Worm (Caenorhabditis elegans) whole organism, mixed stage, embryonic: ENCODE results near the gene T09F3.4.

ENCODE experiments used
- M03D4.4 ChIP-seq: sonication (generic microtip); optimal IDR thresholded peaks from 2 replicates; lab custom pipeline; 2017; ENCODE audit warnings: mild to moderate bottlenecking, missing genetic modification characterization, missing compliant biosample characterization
- bed-3 ChIP-seq: fragments of 200-800 bp; sonication (Bioruptor generic); optimal IDR thresholded peaks from 3 replicates; lab custom pipeline; 2018; ENCODE audit warnings: mild to moderate bottlenecking, missing genetic modification characterization, moderate library complexity, missing compliant biosample characterization
- blmp-1 ChIP-seq: fragments of 150-350 bp; optimal IDR thresholded peaks from 2 replicates; lab custom pipeline; 2014; ENCODE audit warnings: missing biosample characterization, missing genetic modification characterization
- ceh-39 ChIP-seq: fragments of 150-350 bp; optimal IDR thresholded peaks from 2 replicates; lab custom pipeline; 2014; ENCODE audit warnings: missing biosample characterization, missing genetic modification characterization
- ceh-43 ChIP-seq: fragments of 200-800 bp; sonication (Bioruptor generic); optimal IDR thresholded peaks from 2 replicates; lab custom pipeline; 2018; ENCODE audit warnings: mild to moderate bottlenecking, missing genetic modification characterization, moderate library complexity, missing compliant biosample characterization
- ceh-83 ChIP-seq: fragments of 200-800 bp; sonication (Bioruptor generic); optimal IDR thresholded peaks from 2 replicates; lab custom pipeline; 2018; ENCODE audit warnings: mild to moderate bottlenecking, missing genetic modification characterization, missing compliant biosample characterization
- ces-1 ChIP-seq: fragments of 150-350 bp; optimal IDR thresholded peaks from 2 replicates; lab custom pipeline; 2014; ENCODE audit warnings: missing biosample characterization, missing genetic modification reagents, missing genetic modification characterization
- cnd-1 ChIP-seq: fragments of 200-800 bp; sonication (Bioruptor generic); optimal IDR thresholded peaks from 2 replicates; lab custom pipeline; 2018; ENCODE audit warnings: mild to moderate bottlenecking, missing genetic modification characterization, missing compliant biosample characterization
- drap-1 ChIP-seq: fragments of 200-800 bp; sonication (Bioruptor generic); optimal IDR thresholded peaks from 3 replicates; lab custom pipeline; 2018; ENCODE audit warnings: mild to moderate bottlenecking, missing genetic modification characterization, missing compliant biosample characterization
- elt-1 ChIP-seq: sonication (generic microtip); optimal IDR thresholded peaks from 2 replicates; lab custom pipeline; 2017; ENCODE audit warnings: missing genetic modification characterization, mild to moderate bottlenecking, missing compliant biosample characterization, antibody characterized with exemption, moderate library complexity, borderline replicate concordance; ENCODE audit not compliant: insufficient read depth
- elt-3 ChIP-seq: fragments of 150-350 bp; optimal IDR thresholded peaks from 2 replicates; lab custom pipeline; 2014; ENCODE audit warnings: missing biosample characterization, missing genetic modification characterization
- flh-1 ChIP-seq: fragments of 200-800 bp; sonication (Bioruptor generic); optimal IDR thresholded peaks from 2 replicates; lab custom pipeline; 2018; ENCODE audit warnings: mild to moderate bottlenecking, missing genetic modification characterization, moderate library complexity, missing compliant biosample characterization
- ham-2 ChIP-seq: fragments of 200-800 bp; sonication (Bioruptor generic); optimal IDR thresholded peaks from 2 replicates; lab custom pipeline; 2018; ENCODE audit warnings: mild to moderate bottlenecking, missing genetic modification characterization, missing compliant biosample characterization
- hlh-1 ChIP-seq: fragments of 150-350 bp; optimal IDR thresholded peaks from 2 replicates; lab custom pipeline; 2014; ENCODE audit warnings: missing biosample characterization, missing genetic modification reagents, missing genetic modification characterization
- lin-13 ChIP-seq: fragments of 150-350 bp; optimal IDR thresholded peaks from 2 replicates; lab custom pipeline; 2014; ENCODE audit warnings: missing biosample characterization, missing genetic modification characterization
- lin-32 ChIP-seq: fragments of 200-800 bp; sonication (Bioruptor generic); optimal IDR thresholded peaks from 2 replicates; lab custom pipeline; 2018; ENCODE audit warnings: mild to moderate bottlenecking, missing genetic modification characterization, missing compliant biosample characterization
- lsy-2 ChIP-seq: fragments of 150-350 bp; optimal IDR thresholded peaks from 2 replicates; lab custom pipeline; 2014; ENCODE audit warnings: missing biosample characterization, missing genetic modification characterization
- mab-5 ChIP-seq: fragments of 150-350 bp; optimal IDR thresholded peaks from 2 replicates; lab custom pipeline; 2014; ENCODE audit warnings: missing biosample characterization, missing genetic modification characterization
- mep-1 ChIP-seq: fragments of 150-350 bp; optimal IDR thresholded peaks from 2 replicates; lab custom pipeline; 2017; ENCODE audit warnings: missing biosample characterization, missing genetic modification reagents, missing genetic modification characterization, inconsistent platforms
- mls-2 ChIP-seq: sonication (generic microtip); optimal IDR thresholded peaks from 2 replicates; lab custom pipeline; 2016; ENCODE audit warnings: mild to moderate bottlenecking, missing genetic modification characterization, moderate library complexity, missing compliant biosample characterization
- nhr-12 ChIP-seq: fragments of 150-350 bp; optimal IDR thresholded peaks from 2 replicates; lab custom pipeline; 2014; ENCODE audit warnings: missing biosample characterization, missing genetic modification characterization
- nhr-2 ChIP-seq: fragments of 150-350 bp; optimal IDR thresholded peaks from 2 replicates; lab custom pipeline; 2014; ENCODE audit warnings: missing biosample characterization, missing genetic modification characterization
- nhr-237 ChIP-seq: fragments of 150-350 bp; optimal IDR thresholded peaks from 2 replicates; lab custom pipeline; 2014; ENCODE audit warnings: missing biosample characterization, missing genetic modification characterization
- nhr-28 ChIP-seq: fragments of 150-350 bp; optimal IDR thresholded peaks from 2 replicates; lab custom pipeline; 2014; ENCODE audit warnings: missing biosample characterization, missing genetic modification characterization
- nhr-76 ChIP-seq: sonication (generic microtip); optimal IDR thresholded peaks from 2 replicates; lab custom pipeline; 2017; ENCODE audit warnings: missing biosample characterization, missing genetic modification characterization
- pha-4 ChIP-seq: fragments of 150-350 bp; optimal IDR thresholded peaks from 2 replicates; lab custom pipeline; 2018; ENCODE audit warnings: missing biosample characterization, missing genetic modification reagents, missing genetic modification characterization
- sem-2 ChIP-seq: fragments of 200-800 bp; sonication (Bioruptor generic); optimal IDR thresholded peaks from 2 replicates; lab custom pipeline; 2018; ENCODE audit warnings: mild to moderate bottlenecking, missing genetic modification characterization, missing compliant biosample characterization
- snpc-4 ChIP-seq: fragments of 150-350 bp; optimal IDR thresholded peaks from 2 replicates; lab custom pipeline; 2014; ENCODE audit warnings: missing biosample characterization, missing genetic modification characterization
- sptf-1 ChIP-seq: sonication (generic microtip); optimal IDR thresholded peaks from 2 replicates; lab custom pipeline; 2017; ENCODE audit warnings: mild to moderate bottlenecking, missing genetic modification characterization, moderate library complexity, missing compliant biosample characterization
- tbx-8 ChIP-seq: fragments of 200-800 bp; sonication (Bioruptor generic); optimal IDR thresholded peaks from 2 replicates; lab custom pipeline; 2018; ENCODE audit warnings: mild to moderate bottlenecking, missing genetic modification characterization, moderate library complexity, missing compliant biosample characterization
- unc-120 ChIP-seq: sonication (generic microtip); optimal IDR thresholded peaks from 2 replicates; lab custom pipeline; 2017; ENCODE audit warnings: missing genetic modification characterization, missing compliant biosample characterization; ENCODE audit not compliant: poor library complexity, severe bottlenecking
- unc-39 ChIP-seq: fragments of 150-350 bp; optimal IDR thresholded peaks from 2 replicates; lab custom pipeline; 2014; ENCODE audit warnings: missing biosample characterization, missing genetic modification characterization
- unc-62 ChIP-seq: fragments of 150-350 bp; optimal IDR thresholded peaks from 2 replicates; lab custom pipeline; 2014; ENCODE audit warnings: missing biosample characterization, missing genetic modification reagents, missing genetic modification characterization
- zip-8 ChIP-seq: fragments of 150-350 bp; optimal IDR thresholded peaks from 2 replicates; lab custom pipeline; 2014; ENCODE audit warnings: missing biosample characterization, missing genetic modification characterization
- ztf-11 ChIP-seq: fragments of 150-350 bp; optimal IDR thresholded peaks from 2 replicates; lab custom pipeline; 2014; ENCODE audit warnings: missing biosample characterization, missing genetic modification characterization

Gene T09F3.4

DNA sequence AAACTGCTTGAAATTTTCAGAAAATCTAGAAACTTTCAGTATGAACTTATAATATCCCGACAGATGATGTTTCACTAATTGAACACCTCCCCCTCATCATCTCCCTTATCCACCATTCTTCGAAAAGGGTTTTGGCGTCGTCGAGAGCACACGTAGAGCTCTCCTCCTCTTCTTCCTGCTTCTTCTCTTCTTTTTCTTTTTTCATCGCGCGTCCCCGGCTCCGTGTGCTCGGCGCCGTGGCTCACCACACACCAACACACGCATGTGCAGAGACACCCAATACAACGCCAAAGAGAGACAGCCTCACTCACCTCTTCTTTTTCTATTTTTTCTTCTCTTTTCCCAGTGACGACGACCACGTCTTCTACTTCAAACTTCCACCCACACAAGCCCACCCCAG, 16.0 kb upstream of the T09F3.4 start:
- TF ChIP-seq zip-8 (tag; lab: Kevin White, UChicago), result no peak
- TF ChIP-seq tbx-8 (GFP tag; lab: Kevin White, UChicago), result no peak
- no peak for TF ChIP-seq mep-1 (tag; lab: Kevin White, UChicago)
- no peak for TF ChIP-seq ces-1 (GFP tag; lab: Kevin White, UChicago)
- no peak for TF ChIP-seq nhr-12

DNA sequence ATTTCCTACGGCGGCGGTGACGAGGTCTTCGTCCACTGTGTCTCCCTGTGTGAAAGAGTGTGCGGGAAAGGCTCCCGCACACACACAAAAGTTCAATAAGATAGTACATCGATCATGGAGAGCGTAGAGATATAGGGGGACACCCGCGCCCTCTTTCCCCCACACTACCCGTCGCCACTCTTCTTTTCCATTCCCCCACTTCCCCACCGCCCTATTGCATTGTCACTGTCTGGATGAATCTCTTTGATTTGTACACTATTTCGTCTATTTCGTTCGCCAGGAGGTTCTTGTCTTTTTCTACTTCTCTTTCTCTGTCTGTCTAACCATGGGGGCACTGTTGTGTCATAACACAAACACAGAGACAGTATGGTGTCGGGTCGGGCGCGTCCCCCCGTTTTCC, 13.3 kb upstream of the T09F3.4 start:
- peak; percentile 54 for TF ChIP-seq unc-120 (tag; lab: Kevin White, UChicago)
- no peak for TF ChIP-seq ceh-83
- peak; percentile 34 for TF ChIP-seq mls-2 (tag; lab: Kevin White, UChicago)
- peak; percentile 48 for TF ChIP-seq nhr-237 (tag; lab: Kevin White, UChicago)
- TF ChIP-seq mep-1 (tag; lab: Kevin White, UChicago), result peak; percentile 17

DNA sequence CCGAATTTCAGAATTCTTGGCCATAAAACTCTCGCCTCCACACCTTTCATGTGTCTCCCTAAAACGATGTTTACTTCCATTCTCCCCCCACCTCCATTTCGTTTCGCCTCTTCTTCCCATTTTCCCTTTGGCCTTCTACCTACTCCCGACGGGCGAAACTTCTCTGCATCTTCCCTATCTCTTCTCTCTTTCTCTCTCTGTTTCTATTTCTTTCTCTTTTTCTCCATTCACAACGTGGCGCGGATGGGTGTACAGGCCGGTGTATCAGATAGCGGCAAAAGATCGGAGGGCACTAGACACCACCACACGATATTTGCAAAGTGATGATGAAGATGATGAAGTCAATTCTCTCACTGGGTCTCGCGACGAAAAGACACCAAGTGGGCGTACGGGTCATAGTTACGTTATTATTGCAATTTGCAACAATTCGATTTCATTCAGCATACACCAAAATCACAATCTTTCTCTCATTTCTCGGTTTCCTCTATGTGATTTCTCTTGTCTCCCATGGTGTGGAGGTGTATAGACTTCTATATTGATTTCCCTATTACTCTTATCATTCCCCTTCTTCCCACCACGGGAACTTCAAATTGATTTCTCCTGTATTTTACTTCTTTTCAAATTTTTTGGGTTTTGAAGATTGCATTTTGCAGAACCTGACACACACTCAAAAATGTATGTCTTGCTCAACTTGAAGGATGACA, 10.7 kb upstream of the T09F3.4 start, which contains the start of gene ztf-27:
TSS of gene ztf-27 (plus strand) at position 654 of the 704 bp plus-strand sequence.
- TF ChIP-seq mab-5 (tag; lab: Kevin White, UChicago) (no peak), snpc-4 (tag; lab: Kevin White, UChicago) (no peak), zip-8 (tag; lab: Kevin White, UChicago) (no peak), nhr-237 (tag; lab: Kevin White, UChicago) (peak; percentile 41), hlh-1 (no peak), bed-3 (GFP tag; lab: Kevin White, UChicago) (no peak), ces-1 (GFP tag; lab: Kevin White, UChicago) (no peak), nhr-12 (no peak), unc-120 (tag; lab: Kevin White, UChicago) (peak; percentile 75), ztf-11 (tag; lab: Kevin White, UChicago) (no peak), nhr-28 (tag; lab: Kevin White, UChicago) (no peak), elt-3 (no peak), sptf-1 (tag; lab: Kevin White, UChicago) (peak; percentile 37)

DNA sequence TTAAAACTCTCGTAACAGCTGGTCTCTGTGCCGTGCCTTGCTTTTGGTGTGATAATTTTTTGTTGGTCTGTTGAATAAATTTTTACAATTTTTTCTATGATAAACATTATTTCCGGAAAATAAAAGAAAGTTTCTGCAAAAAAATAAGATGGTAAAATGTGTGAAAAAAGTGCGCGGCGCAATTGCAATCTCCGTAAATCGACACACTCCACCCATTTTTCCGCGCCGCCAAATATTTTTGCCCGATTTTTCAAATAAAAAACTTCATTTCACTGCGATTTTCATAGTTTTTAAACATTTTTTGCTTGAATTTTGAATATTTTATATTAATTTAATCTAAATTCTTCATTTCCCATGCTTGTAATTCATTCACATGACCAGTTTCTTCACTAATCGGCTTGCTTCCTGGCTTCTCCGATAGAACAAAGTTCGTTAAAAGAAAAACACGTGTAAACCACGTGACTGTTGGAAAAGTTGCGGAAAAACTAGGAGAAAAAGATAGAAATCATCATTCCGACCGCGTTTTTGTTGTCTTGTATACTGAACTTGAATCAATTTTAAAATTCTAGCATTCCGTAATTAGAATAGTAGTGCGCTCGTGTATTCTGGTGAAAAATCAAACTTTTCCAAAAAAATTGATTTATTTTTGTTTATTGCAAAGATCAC, 7.3 kb upstream of the T09F3.4 start:
- TF ChIP-seq hlh-1, result peak; percentile 39
- TF ChIP-seq flh-1 (GFP tag; lab: Kevin White, UChicago), result peak; percentile 5
- no peak for TF ChIP-seq zip-8 (tag; lab: Kevin White, UChicago)
- TF ChIP-seq mab-5 (tag; lab: Kevin White, UChicago), result no peak
- TF ChIP-seq elt-1 (tag; lab: Kevin White, UChicago), result peak; percentile 54
- peak; percentile 78 for TF ChIP-seq tbx-8 (GFP tag; lab: Kevin White, UChicago)
- peak; percentile 66 for TF ChIP-seq mls-2 (tag; lab: Kevin White, UChicago)
- peak; percentile 91 for TF ChIP-seq sptf-1 (tag; lab: Kevin White, UChicago)
- peak; percentile 4 for TF ChIP-seq ceh-39
- TF ChIP-seq ceh-43 (GFP tag; lab: Kevin White, UChicago), result peak; percentile 77
- no peak for TF ChIP-seq ztf-11 (tag; lab: Kevin White, UChicago)
- no peak for TF ChIP-seq lin-13 (tag; lab: Kevin White, UChicago)
- no peak for TF ChIP-seq unc-39 (tag; lab: Kevin White, UChicago)
- TF ChIP-seq nhr-76, result no peak
- peak; percentile 52 for TF ChIP-seq lsy-2 (tag; lab: Kevin White, UChicago)
- no peak for TF ChIP-seq unc-62 (GFP tag; lab: Kevin White, UChicago)
- TF ChIP-seq blmp-1 (tag; lab: Kevin White, UChicago), result no peak
- no peak for TF ChIP-seq sem-2 (GFP tag; lab: Kevin White, UChicago)
- no peak for TF ChIP-seq snpc-4 (tag; lab: Kevin White, UChicago)
- TF ChIP-seq pha-4, result no peak
- no peak for TF ChIP-seq nhr-28 (tag; lab: Kevin White, UChicago)
- TF ChIP-seq ces-1 (GFP tag; lab: Kevin White, UChicago), result peak; percentile 48
- TF ChIP-seq mep-1 (tag; lab: Kevin White, UChicago), result peak; percentile 78
- peak; percentile 54 for TF ChIP-seq drap-1
- TF ChIP-seq lin-32 (GFP tag; lab: Kevin White, UChicago), result peak; percentile 30
- TF ChIP-seq ceh-83, result peak; percentile 74
- TF ChIP-seq nhr-2 (tag; lab: Kevin White, UChicago), result no peak
- peak; percentile 82 for TF ChIP-seq M03D4.4 (tag; lab: Kevin White, UChicago)
- TF ChIP-seq elt-3, result no peak
- peak; percentile 38 for TF ChIP-seq cnd-1
- peak; percentile 37 for TF ChIP-seq bed-3 (GFP tag; lab: Kevin White, UChicago)
- TF ChIP-seq unc-120 (tag; lab: Kevin White, UChicago), result peak; percentile 70
- no peak for TF ChIP-seq ham-2 (GFP tag; lab: Kevin White, UChicago)
- no peak for TF ChIP-seq nhr-12
- peak; percentile 11 for TF ChIP-seq nhr-237 (tag; lab: Kevin White, UChicago)
